Worm (Caenorhabditis elegans) whole organism, L1 larva: ENCODE measurements around the gene C31C9.7.

Experiments used
- ama-1 ChIP-seq: fragments of 150-350 bp; optimal IDR thresholded peaks from 2 replicates; lab custom pipeline; 2014
- fkh-4 ChIP-seq: sonication (generic microtip); optimal IDR thresholded peaks from 2 replicates; lab custom pipeline; 2016; ENCODE audit warnings: missing compliant biosample characterization, missing genetic modification characterization, borderline replicate concordance
- lin-39 ChIP-seq: fragments of 150-350 bp; optimal IDR thresholded peaks from 2 replicates; lab custom pipeline; 2014; ENCODE audit warnings: missing biosample characterization, missing genetic modification reagents, missing genetic modification characterization
- mab-9 ChIP-seq: fragments of 200-800 bp; sonication (Bioruptor generic); IDR thresholded peaks from 2 replicates; pipeline ENCODE4 v1.3.6; 2022; ENCODE audit warnings: missing genetic modification reagents, missing genetic modification characterization, missing compliant biosample characterization
- mef-2 ChIP-seq: fragments of 150-350 bp; optimal IDR thresholded peaks from 2 replicates; lab custom pipeline; 2014; ENCODE audit warnings: missing biosample characterization, missing genetic modification characterization
- nhr-12 ChIP-seq: sonication (generic microtip); optimal IDR thresholded peaks from 2 replicates; lab custom pipeline; 2017; ENCODE audit warnings: missing biosample characterization, missing genetic modification characterization
- nhr-19 ChIP-seq: fragments of 200-800 bp; sonication (Bioruptor generic); conservative IDR thresholded peaks from 2 replicates; pipeline ENCODE4 v1.3.6; 2022; ENCODE audit warnings: missing genetic modification characterization, missing compliant biosample characterization
- snpc-4 ChIP-seq: fragments of 150-350 bp; optimal IDR thresholded peaks from 2 replicates; lab custom pipeline; 2014; ENCODE audit warnings: missing biosample characterization, missing genetic modification characterization
- unc-130 ChIP-seq: fragments of 150-350 bp; optimal IDR thresholded peaks from 2 replicates; lab custom pipeline; 2017; ENCODE audit warnings: missing biosample characterization, missing genetic modification characterization, inconsistent platforms
- unc-62 ChIP-seq: fragments of 150-350 bp; optimal IDR thresholded peaks from 2 replicates; lab custom pipeline; 2014; ENCODE audit warnings: missing biosample characterization, missing genetic modification reagents, missing genetic modification characterization
- unc-86 ChIP-seq: sonication (generic microtip); optimal IDR thresholded peaks from 2 replicates; lab custom pipeline; 2016; ENCODE audit warnings: missing genetic modification characterization, missing compliant biosample characterization
- ztf-4 ChIP-seq: fragments of 150-350 bp; optimal IDR thresholded peaks from 2 replicates; lab custom pipeline; 2014; ENCODE audit warnings: missing biosample characterization, missing genetic modification characterization

ce11 chrII:13637941-13638489, 30.9 kb upstream of the C31C9.7 start, which contains the start of gene phdh-1:
- TF ChIP-seq lin-39 (tag; lab: Kevin White, UChicago) (no peak), mab-9 (GFP tag; lab: Robert Waterston, UW) (no peak), ama-1 (lab: Kevin White, UChicago) (no peak), mef-2 (tag; lab: Kevin White, UChicago) (no peak), nhr-19 (GFP tag; lab: Robert Waterston, UW) (0 out of 2 replicates have a peak, but pooled peaks have one; percentile 35), unc-62 (GFP tag; lab: Kevin White, UChicago) (no peak), snpc-4 (tag; lab: Kevin White, UChicago) (no peak), ztf-4 (tag; lab: Kevin White, UChicago) (no peak), nhr-12 (no peak), unc-86 (tag; lab: Kevin White, UChicago) (no peak), fkh-4 (tag; lab: Kevin White, UChicago) (no peak), unc-130 (tag; lab: Kevin White, UChicago) (no peak)
